Worm (Caenorhabditis elegans) whole organism, L4 larva: ENCODE results near the gene F56D6.18.

Source experiments
- R02D3.7 ChIP-seq: fragments of 150-350 bp; sonication (generic microtip); optimal IDR thresholded peaks from 3 replicates; lab custom pipeline; 2014; ENCODE audit warnings: missing biosample characterization, missing genetic modification characterization
- ZK546.5 ChIP-seq, 2 experiments: sonication (generic microtip); optimal IDR thresholded peaks; 2 replicates each; lab custom pipeline; 2017; ENCODE audit warnings: missing biosample characterization in 2 of 2, missing genetic modification characterization in 2 of 2
- aha-1 ChIP-seq: fragments of 150-350 bp; peaks from one replicate; lab custom pipeline; 2014; ENCODE audit warnings: missing biosample characterization, missing genetic modification characterization
- arid-1 ChIP-seq: fragments of 200-800 bp; sonication (Bioruptor generic); conservative IDR thresholded peaks from 2 replicates; pipeline ENCODE4 v1.3.6; 2022; ENCODE audit warnings: missing genetic modification reagents, missing genetic modification characterization, missing compliant biosample characterization
- ceh-20 ChIP-seq: fragments of 200-800 bp; sonication (Bioruptor generic); IDR thresholded peaks from 2 replicates; pipeline ENCODE4 v1.3.6; 2022; ENCODE audit warnings: missing genetic modification reagents, missing genetic modification characterization, missing compliant biosample characterization
- ceh-28 ChIP-seq: fragments of 150-350 bp; optimal IDR thresholded peaks from 2 replicates; lab custom pipeline; 2014; ENCODE audit warnings: missing biosample characterization, missing genetic modification reagents, missing genetic modification characterization
- ceh-32 ChIP-seq: sonication (generic microtip); optimal IDR thresholded peaks from 2 replicates; lab custom pipeline; 2016; ENCODE audit warnings: mild to moderate bottlenecking, missing genetic modification characterization, missing compliant biosample characterization; ENCODE audit not compliant: poor library complexity
- ceh-44 ChIP-seq: fragments of 200-800 bp; sonication (Bioruptor generic); IDR thresholded peaks from 2 replicates; pipeline ENCODE4 v1.3.6; 2022; ENCODE audit warnings: missing genetic modification reagents, missing genetic modification characterization, missing compliant biosample characterization
- ceh-62 ChIP-seq: sonication (generic microtip); optimal IDR thresholded peaks from 2 replicates; lab custom pipeline; 2017; ENCODE audit warnings: missing biosample characterization, missing genetic modification characterization
- ceh-82 ChIP-seq: sonication (generic microtip); optimal IDR thresholded peaks from 2 replicates; lab custom pipeline; 2017; ENCODE audit warnings: missing biosample characterization, missing genetic modification characterization
- daf-12 ChIP-seq: fragments of 150-350 bp; optimal IDR thresholded peaks from 2 replicates; lab custom pipeline; 2014; ENCODE audit warnings: missing biosample characterization, missing genetic modification reagents, missing genetic modification characterization
- daf-16 ChIP-seq, 3 experiments: sonication (generic microtip); optimal IDR thresholded peaks; 2 replicates each; lab custom pipeline; 2016 to 2017; ENCODE audit warnings: missing genetic modification characterization in 3 of 3, missing genetic modification reagents in 3 of 3, mild to moderate bottlenecking in 2 of 3, missing compliant biosample characterization in 2 of 3, missing biosample characterization in 1 of 3, moderate library complexity in 1 of 3
- daf-19 ChIP-seq: fragments of 200-800 bp; sonication (Bioruptor generic); conservative IDR thresholded peaks from 2 replicates; pipeline ENCODE4 v1.3.6; 2022; ENCODE audit warnings: missing genetic modification characterization, missing compliant biosample characterization
- dmd-9 ChIP-seq: fragments of 200-800 bp; sonication (Bioruptor generic); IDR thresholded peaks from 2 replicates; pipeline ENCODE4 v1.3.6; 2022; ENCODE audit warnings: missing genetic modification reagents, missing genetic modification characterization, missing compliant biosample characterization
- egl-27 ChIP-seq: sonication (generic microtip); optimal IDR thresholded peaks from 3 replicates; lab custom pipeline; 2017; ENCODE audit warnings: missing biosample characterization, missing genetic modification reagents, missing genetic modification characterization
- fos-1 ChIP-seq: fragments of 150-350 bp; optimal IDR thresholded peaks from 2 replicates; lab custom pipeline; 2014; ENCODE audit warnings: missing biosample characterization, missing genetic modification characterization
- gei-8 ChIP-seq: fragments of 200-800 bp; sonication (Bioruptor generic); optimal IDR thresholded peaks from 2 replicates; lab custom pipeline; 2018; ENCODE audit warnings: mild to moderate bottlenecking, missing genetic modification characterization, missing compliant biosample characterization
- hlh-30 ChIP-seq: sonication (generic microtip); optimal IDR thresholded peaks from 2 replicates; lab custom pipeline; 2017; ENCODE audit warnings: antibody characterized with exemption, mild to moderate bottlenecking, missing genetic modification characterization, missing compliant biosample characterization; ENCODE audit not compliant: insufficient read depth
- jun-1 ChIP-seq: fragments of 150-350 bp; optimal IDR thresholded peaks from 2 replicates; lab custom pipeline; 2014; ENCODE audit warnings: missing biosample characterization, missing genetic modification reagents, missing genetic modification characterization
- lin-13 ChIP-seq: fragments of 150-350 bp; optimal IDR thresholded peaks from 2 replicates; lab custom pipeline; 2014; ENCODE audit warnings: missing biosample characterization, missing genetic modification reagents, missing genetic modification characterization
- lin-15B ChIP-seq: fragments of 150-350 bp; sonication (generic microtip); optimal IDR thresholded peaks from 3 replicates; lab custom pipeline; 2014; ENCODE audit warnings: missing biosample characterization, missing genetic modification characterization
- lin-38 ChIP-seq: fragments of 200-800 bp; sonication (Bioruptor generic); IDR thresholded peaks from 2 replicates; pipeline ENCODE4 v1.3.6; 2022; ENCODE audit warnings: missing genetic modification reagents, missing genetic modification characterization, missing compliant biosample characterization
- lin-39 ChIP-seq: fragments of 150-350 bp; optimal IDR thresholded peaks from 2 replicates; lab custom pipeline; 2014; ENCODE audit warnings: missing biosample characterization, missing genetic modification reagents, missing genetic modification characterization
- madf-5 ChIP-seq, 2 experiments: fragments of 200-800 bp; sonication (Bioruptor generic); IDR thresholded peaks; 2 replicates each; pipeline ENCODE4 v1.3.6; 2022; ENCODE audit warnings: missing compliant biosample characterization in 2 of 2, missing genetic modification characterization in 2 of 2
- madf-9 ChIP-seq: fragments of 200-800 bp; sonication (Bioruptor generic); conservative IDR thresholded peaks from 2 replicates; pipeline ENCODE4 v1.3.6; 2022; ENCODE audit warnings: missing genetic modification reagents, missing genetic modification characterization, missing compliant biosample characterization
- mdt-29 ChIP-seq: fragments of 200-800 bp; sonication (Bioruptor generic); IDR thresholded peaks from 2 replicates; pipeline ENCODE4 v1.3.6; 2022; ENCODE audit warnings: missing genetic modification reagents, missing genetic modification characterization, missing compliant biosample characterization
- mep-1 ChIP-seq: fragments of 150-350 bp; sonication (generic microtip); optimal IDR thresholded peaks from 3 replicates; lab custom pipeline; 2014; ENCODE audit warnings: missing biosample characterization, missing genetic modification characterization
- mxl-2 ChIP-seq: fragments of 200-800 bp; sonication (Bioruptor generic); conservative IDR thresholded peaks from 2 replicates; pipeline ENCODE4 v1.3.6; 2022; ENCODE audit warnings: missing genetic modification reagents, missing genetic modification characterization, missing compliant biosample characterization
- mxl-3 ChIP-seq: fragments of 200-800 bp; sonication (Bioruptor generic); optimal IDR thresholded peaks from 2 replicates; lab custom pipeline; 2018; ENCODE audit warnings: mild to moderate bottlenecking, missing genetic modification characterization, missing compliant biosample characterization
- nhr-11 ChIP-seq: fragments of 150-350 bp; optimal IDR thresholded peaks from 2 replicates; lab custom pipeline; 2014; ENCODE audit warnings: missing biosample characterization, missing genetic modification characterization
- nhr-111 ChIP-seq: fragments of 200-800 bp; sonication (Bioruptor generic); optimal IDR thresholded peaks from 2 replicates; lab custom pipeline; 2018; ENCODE audit warnings: mild to moderate bottlenecking, missing genetic modification characterization, missing compliant biosample characterization
- nhr-28 ChIP-seq: fragments of 150-350 bp; optimal IDR thresholded peaks from 2 replicates; lab custom pipeline; 2014; ENCODE audit warnings: missing biosample characterization, missing genetic modification characterization
- nhr-41 ChIP-seq: fragments of 200-800 bp; sonication (Bioruptor generic); IDR thresholded peaks from 2 replicates; pipeline ENCODE4 v1.3.6; 2022; ENCODE audit warnings: missing genetic modification reagents, missing genetic modification characterization, missing compliant biosample characterization
- nhr-42 ChIP-seq: fragments of 200-800 bp; sonication (Bioruptor generic); IDR thresholded peaks from 2 replicates; pipeline ENCODE4 v1.3.6; 2022; ENCODE audit warnings: missing genetic modification characterization, missing compliant biosample characterization
- nhr-48 ChIP-seq: sonication (generic microtip); optimal IDR thresholded peaks from 2 replicates; lab custom pipeline; 2016; ENCODE audit warnings: mild to moderate bottlenecking, missing genetic modification characterization, missing compliant biosample characterization
- nhr-6 ChIP-seq: fragments of 150-350 bp; optimal IDR thresholded peaks from 2 replicates; lab custom pipeline; 2014; ENCODE audit warnings: missing biosample characterization, missing genetic modification characterization
- nhr-77 ChIP-seq: fragments of 150-350 bp; optimal IDR thresholded peaks from 2 replicates; lab custom pipeline; 2014; ENCODE audit warnings: missing biosample characterization, missing genetic modification characterization
- php-3 ChIP-seq: fragments of 200-800 bp; sonication (Bioruptor generic); IDR thresholded peaks from 2 replicates; pipeline ENCODE4 v1.3.6; 2022; ENCODE audit warnings: missing genetic modification reagents, missing genetic modification characterization, missing compliant biosample characterization
- pqm-1 ChIP-seq: sonication (generic microtip); optimal IDR thresholded peaks from 2 replicates; lab custom pipeline; 2017; ENCODE audit warnings: missing biosample characterization, missing genetic modification characterization
- rbr-2 ChIP-seq: sonication (generic microtip); optimal IDR thresholded peaks from 2 replicates; lab custom pipeline; 2016; ENCODE audit warnings: missing genotype, missing genetic modification characterization, missing compliant biosample characterization
- saeg-2 ChIP-seq: fragments of 200-800 bp; sonication (Bioruptor generic); IDR thresholded peaks from 2 replicates; pipeline ENCODE4 v1.3.6; 2022; ENCODE audit warnings: missing genetic modification reagents, missing genetic modification characterization, missing compliant biosample characterization
- sdz-12 ChIP-seq: fragments of 200-800 bp; sonication (Bioruptor generic); optimal IDR thresholded peaks from 2 replicates; lab custom pipeline; 2018; ENCODE audit warnings: mild to moderate bottlenecking, missing genetic modification characterization, missing compliant biosample characterization
- skn-1 ChIP-seq: fragments of 150-350 bp; optimal IDR thresholded peaks from 2 replicates; lab custom pipeline; 2014; ENCODE audit warnings: missing biosample characterization, missing genetic modification characterization
- snpc-1.2 ChIP-seq: fragments of 200-800 bp; sonication (Bioruptor generic); IDR thresholded peaks from 2 replicates; pipeline ENCODE4 v1.3.6; 2022; ENCODE audit warnings: missing genetic modification reagents, missing genetic modification characterization, missing compliant biosample characterization
- snpc-4 ChIP-seq: fragments of 150-350 bp; optimal IDR thresholded peaks from 2 replicates; lab custom pipeline; 2014; ENCODE audit warnings: missing biosample characterization, missing genetic modification characterization
- spr-3 ChIP-seq: fragments of 200-800 bp; sonication (Bioruptor generic); optimal IDR thresholded peaks from 2 replicates; lab custom pipeline; 2018; ENCODE audit warnings: mild to moderate bottlenecking, missing genetic modification characterization, missing compliant biosample characterization
- unc-130 ChIP-seq: sonication (generic microtip); optimal IDR thresholded peaks from 2 replicates; lab custom pipeline; 2016; ENCODE audit warnings: missing genetic modification reagents, missing genetic modification characterization, missing compliant biosample characterization
- vab-7 ChIP-seq: fragments of 200-800 bp; sonication (Bioruptor generic); IDR thresholded peaks from 2 replicates; pipeline ENCODE4 v1.3.6; 2022; ENCODE audit warnings: missing genetic modification reagents, missing genetic modification characterization, missing compliant biosample characterization
- zag-1 ChIP-seq: fragments of 150-350 bp; optimal IDR thresholded peaks from 2 replicates; lab custom pipeline; 2014; ENCODE audit warnings: missing biosample characterization, missing genetic modification characterization
- zfp-2 ChIP-seq: sonication (generic microtip); optimal IDR thresholded peaks from 2 replicates; lab custom pipeline; 2016; ENCODE audit warnings: mild to moderate bottlenecking, missing genetic modification characterization, missing compliant biosample characterization
- zfp-3 ChIP-seq: fragments of 200-800 bp; sonication (Bioruptor generic); conservative IDR thresholded peaks from 2 replicates; pipeline ENCODE4 v1.3.6; 2022; ENCODE audit warnings: missing genetic modification reagents, missing genetic modification characterization, missing compliant biosample characterization
- zip-2 ChIP-seq: fragments of 150-350 bp; optimal IDR thresholded peaks from 2 replicates; lab custom pipeline; 2014; ENCODE audit warnings: missing biosample characterization, missing genetic modification characterization
- ztf-11 ChIP-seq: fragments of 150-350 bp; optimal IDR thresholded peaks from 2 replicates; lab custom pipeline; 2014; ENCODE audit warnings: missing biosample characterization, missing genetic modification characterization

The F56D6.18 gene

DNA sequence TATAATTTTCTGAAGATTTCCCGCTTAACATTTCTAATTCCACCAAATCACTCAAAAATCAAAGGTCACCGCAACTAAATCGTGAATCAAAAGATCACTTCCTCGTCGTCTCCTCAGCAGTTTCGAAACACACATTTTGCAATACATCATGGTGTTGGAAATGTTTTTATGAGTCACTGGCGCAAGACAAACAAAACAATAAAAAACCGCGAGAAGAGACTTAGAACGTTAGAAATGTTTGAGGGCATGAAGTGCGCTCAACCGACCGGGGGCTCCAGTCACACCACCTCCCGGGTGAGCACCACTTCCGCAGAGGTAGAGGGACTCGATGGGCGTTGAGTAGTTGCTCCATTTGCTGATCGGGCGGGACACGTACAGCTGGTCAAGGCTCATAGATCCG, 36.5 kb downstream of the F56D6.18 start (continued):
- no peak for TF ChIP-seq mdt-29 (GFP tag; lab: Robert Waterston, UW)
- no peak for TF ChIP-seq dmd-9 (GFP tag; lab: Robert Waterston, UW)
- no peak for TF ChIP-seq daf-12
- peak; percentile 86 for TF ChIP-seq nhr-6
- TF ChIP-seq hlh-30 (tag; lab: Kevin White, UChicago) = peak; percentile 73
- peak; percentile 24 for TF ChIP-seq pqm-1
- no peak for TF ChIP-seq nhr-41 (GFP tag; lab: Robert Waterston, UW)
- TF ChIP-seq mxl-3 (GFP tag; lab: Kevin White, UChicago) = no peak
- no peak for TF ChIP-seq mxl-2 (GFP tag; lab: Robert Waterston, UW)
- TF ChIP-seq lin-38 (GFP tag; lab: Robert Waterston, UW) = no peak
- no peak for TF ChIP-seq ceh-82 (tag; lab: Kevin White, UChicago)
- TF ChIP-seq zfp-3 (GFP tag; lab: Robert Waterston, UW) = no peak
- TF ChIP-seq rbr-2 = peak; percentile 17
- no peak for TF ChIP-seq ceh-28
- peak; percentile 70 for TF ChIP-seq php-3 (GFP tag; lab: Robert Waterston, UW)
- TF ChIP-seq gei-8 = no peak
- TF ChIP-seq R02D3.7 (tag; lab: Kevin White, UChicago) = no peak
- TF ChIP-seq ceh-32 (tag; lab: Kevin White, UChicago) = no peak
- peak; percentile 22 for TF ChIP-seq nhr-48 (tag; lab: Kevin White, UChicago)
- TF ChIP-seq mep-1 (tag; lab: Kevin White, UChicago) = peak; percentile 68
- TF ChIP-seq zag-1 (tag; lab: Kevin White, UChicago) = no peak
- TF ChIP-seq ceh-44 (GFP tag; lab: Robert Waterston, UW) = no peak
- TF ChIP-seq spr-3 = no peak
- no peak for TF ChIP-seq egl-27 (tag; lab: Kevin White, UChicago)
- TF ChIP-seq aha-1 (tag; lab: Kevin White, UChicago) = no peak
- TF ChIP-seq sdz-12 = no peak
- no peak for TF ChIP-seq nhr-11 (tag; lab: Kevin White, UChicago)
- no peak for TF ChIP-seq ztf-11 (tag; lab: Kevin White, UChicago)
- no peak for TF ChIP-seq jun-1 (tag; lab: Kevin White, UChicago)
- no peak for TF ChIP-seq snpc-4 (tag; lab: Kevin White, UChicago)
- no peak for TF ChIP-seq nhr-77 (tag; lab: Kevin White, UChicago)
- TF ChIP-seq lin-39 (tag; lab: Kevin White, UChicago) = no peak
- TF ChIP-seq madf-5 (GFP tag; IDR thresholded peaks at IDR 0.05; lab: Robert Waterston, UW) = no peak
- TF ChIP-seq snpc-1.2 (GFP tag; lab: Robert Waterston, UW) = no peak
- TF ChIP-seq ceh-20 (GFP tag; lab: Robert Waterston, UW) = 0 out of 2 replicates have a peak, but pooled peaks have one; percentile 45
- no peak for TF ChIP-seq unc-130 (GFP tag; lab: Kevin White, UChicago)
- no peak for TF ChIP-seq ceh-62 (tag; lab: Kevin White, UChicago)
- TF ChIP-seq nhr-28 = peak; percentile 7
- no peak for TF ChIP-seq madf-9
- peak in 1 of 2 experiments; percentile 7 for TF ChIP-seq daf-16 (GFP tag; optimal IDR thresholded peaks at IDR 0.05; lab: Kevin White, UChicago)
- TF ChIP-seq daf-16 (tag; optimal IDR thresholded peaks at IDR 0.05; lab: Kevin White, UChicago) = peak; percentile 78
- peak; percentile 42 for TF ChIP-seq lin-13 (GFP tag; lab: Kevin White, UChicago)
- TF ChIP-seq fos-1 (tag; lab: Kevin White, UChicago) = no peak
- no peak for TF ChIP-seq nhr-42 (GFP tag; lab: Robert Waterston, UW)
- TF ChIP-seq zip-2 (tag; lab: Kevin White, UChicago) = no peak
- TF ChIP-seq arid-1 (GFP tag; lab: Robert Waterston, UW) = no peak
- no peak for TF ChIP-seq nhr-111
- no peak for TF ChIP-seq skn-1 (tag; lab: Kevin White, UChicago)
- TF ChIP-seq zfp-2 = no peak
- TF ChIP-seq lin-15B = no peak
- no peak for TF ChIP-seq vab-7 (GFP tag; lab: Robert Waterston, UW)
- no peak for TF ChIP-seq daf-19 (GFP tag; lab: Robert Waterston, UW)
- TF ChIP-seq saeg-2 (GFP tag; lab: Robert Waterston, UW) = no peak
- TF ChIP-seq ZK546.5 (tag; optimal IDR thresholded peaks at IDR 0.05; lab: Kevin White, UChicago) = no peak
